Worm (Caenorhabditis elegans): ENCODE results near the gene lip-1.
A peak's percentile ranks its signal among the peaks of the same experiment; 100 is the strongest.

Gene lip-1

DNA sequence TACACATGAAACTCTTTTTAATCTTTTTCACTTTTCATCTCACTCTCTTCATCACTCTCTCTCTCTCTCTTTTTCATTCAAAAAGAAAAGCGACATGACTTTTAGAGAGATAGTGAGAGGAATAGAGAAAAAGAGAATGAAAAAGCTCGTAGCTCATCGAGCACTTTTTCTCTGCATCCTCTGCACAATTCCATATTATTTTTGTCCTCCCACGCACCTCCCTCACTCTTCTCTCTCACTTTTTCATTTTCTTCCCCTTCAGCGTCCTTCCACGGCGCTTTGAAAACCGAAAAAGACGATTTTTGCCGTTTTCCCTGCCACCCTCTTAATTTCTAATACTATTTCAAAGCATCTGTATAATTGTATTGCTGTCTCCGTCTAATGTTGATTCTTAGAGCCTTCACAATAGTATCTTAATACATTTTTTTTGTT, 3.7 kb upstream of the lip-1 start (continued):
- TF ChIP-seq daf-12 (tag; optimal IDR thresholded peaks at IDR 0.05) (no peak), zip-11 (GFP tag; IDR thresholded peaks at IDR 0.05) (no peak), spr-1 (tag; optimal IDR thresholded peaks at IDR 0.05) (peak; percentile 40), zag-1 (tag; optimal IDR thresholded peaks at IDR 0.05) (no peak), nhr-42 (GFP tag; IDR thresholded peaks at IDR 0.05) (0 out of 2 replicates have a peak, but pooled peaks have one; percentile 14), F44E2.7 (GFP tag; IDR thresholded peaks at IDR 0.05) (no peak), skn-1 (tag; optimal IDR thresholded peaks at IDR 0.05) (no peak), nhr-111 (GFP tag; optimal IDR thresholded peaks at IDR 0.05) (no peak), nhr-11 (tag; optimal IDR thresholded peaks at IDR 0.05) (peak; percentile 85), madf-5 (GFP tag; IDR thresholded peaks at IDR 0.05) (no peak), ztf-11 (tag; optimal IDR thresholded peaks at IDR 0.05) (no peak), pha-4 (GFP tag; IDR thresholded peaks at IDR 0.05) (peak; percentile 54), pha-4 (tag; optimal IDR thresholded peaks at IDR 0.05) (peak; percentile 89), nhr-77 (tag; optimal IDR thresholded peaks at IDR 0.05) (peak; percentile 52), mxl-3 (GFP tag; optimal IDR thresholded peaks at IDR 0.05) (no peak), tag-97 (GFP tag; IDR thresholded peaks at IDR 0.05) (no peak), nhr-28 (tag; optimal IDR thresholded peaks at IDR 0.05) (peak; percentile 67), dmd-6 (GFP tag; IDR thresholded peaks at IDR 0.05) (peak; percentile 94), nhr-237 (tag; optimal IDR thresholded peaks at IDR 0.05) (no peak), nhr-48 (tag; optimal IDR thresholded peaks at IDR 0.05) (peak; percentile 88), jun-1 (tag; optimal IDR thresholded peaks at IDR 0.05) (no peak), ZK337.2 (GFP tag; IDR thresholded peaks at IDR 0.05) (peak; percentile 98), rbr-2 (tag; optimal IDR thresholded peaks at IDR 0.05) (peak; percentile 82), F10B5.3 (tag; optimal IDR thresholded peaks at IDR 0.05) (peak; percentile 38), mdl-1 (tag; optimal IDR thresholded peaks at IDR 0.05) (peak; percentile 28 to 62), spr-3 (GFP tag; optimal IDR thresholded peaks at IDR 0.05) (no peak), T20F7.1 (GFP tag; optimal IDR thresholded peaks at IDR 0.05) (peak; percentile 55), lin-13 (GFP tag; optimal IDR thresholded peaks at IDR 0.05) (no peak), lin-29 (GFP tag; IDR thresholded peaks at IDR 0.05) (no peak), D1046.2 (GFP tag; IDR thresholded peaks at IDR 0.05) (no peak), nhr-102 (tag; optimal IDR thresholded peaks at IDR 0.05) (peak; percentile 71), F49E8.2 (tag; optimal IDR thresholded peaks at IDR 0.05; ENCODE audit: borderline replicate concordance) (no peak), vab-7 (GFP tag; IDR thresholded peaks at IDR 0.05) (peak; percentile 27; the same call in 1 of the 2 replicates), pqm-1 (tag; optimal IDR thresholded peaks at IDR 0.05) (peak; percentile 46), lir-3 (tag; optimal IDR thresholded peaks at IDR 0.05) (no peak), egl-43 (GFP tag; IDR thresholded peaks at IDR 0.05) (no peak), zip-2 (tag; optimal IDR thresholded peaks at IDR 0.05) (peak; percentile 3), snpc-1.2 (GFP tag; IDR thresholded peaks at IDR 0.05) (no peak), unc-62 (GFP tag; optimal IDR thresholded peaks at IDR 0.05 in 1 of 2) (no peak), unc-62 (tag; optimal IDR thresholded peaks at IDR 0.05) (no peak), T26A8.4 (GFP tag; IDR thresholded peaks at IDR 0.05) (no peak; the same call in none of the 2 replicates), fos-1 (tag; optimal IDR thresholded peaks at IDR 0.05) (no peak), mep-1 (tag; optimal IDR thresholded peaks at IDR 0.05) (peak; percentile 86), unc-130 (GFP tag; optimal IDR thresholded peaks at IDR 0.05) (no peak), lim-7 (GFP tag; IDR thresholded peaks at IDR 0.05) (no peak), fkh-10 (GFP tag; optimal IDR thresholded peaks at IDR 0.05) (peak; percentile 33), arid-1 (GFP tag; conservative IDR thresholded peaks at IDR 0.05) (no peak), ceh-20 (GFP tag; IDR thresholded peaks at IDR 0.05) (peak; percentile 79), aly-2 (tag; optimal IDR thresholded peaks at IDR 0.05) (no peak), ama-1 (optimal IDR thresholded peaks at IDR 0.05) (no peak), tra-1 (GFP tag; IDR thresholded peaks at IDR 0.05) (peak; percentile 72), snpc-4 (tag; optimal IDR thresholded peaks at IDR 0.05) (no peak), ceh-82 (tag; optimal IDR thresholded peaks at IDR 0.05) (no peak), sdz-12 (GFP tag; optimal IDR thresholded peaks at IDR 0.05) (no peak)
